Worm (Caenorhabditis elegans) whole organism, late embryonic: ENCODE data around the gene hot-3.

Experiments used
- elt-4 ChIP-seq: sonication (generic microtip); optimal IDR thresholded peaks from 2 replicates; lab custom pipeline; 2016; ENCODE audit warnings: missing genetic modification characterization, missing compliant biosample characterization
- lin-11 ChIP-seq: fragments of 200-800 bp; sonication (Bioruptor generic); optimal IDR thresholded peaks from 2 replicates; lab custom pipeline; 2018; ENCODE audit warnings: mild to moderate bottlenecking, missing genetic modification characterization, missing compliant biosample characterization
- nfya-1 ChIP-seq: sonication (generic microtip); optimal IDR thresholded peaks from 2 replicates; lab custom pipeline; 2017; ENCODE audit warnings: missing genetic modification characterization, mild to moderate bottlenecking, missing compliant biosample characterization, antibody characterized with exemption, moderate library complexity
- nhr-11 ChIP-seq: fragments of 150-350 bp; optimal IDR thresholded peaks from 2 replicates; lab custom pipeline; 2014; ENCODE audit warnings: missing biosample characterization, missing genetic modification characterization
- pat-9 ChIP-seq: fragments of 200-800 bp; sonication (Bioruptor generic); optimal IDR thresholded peaks from 2 replicates; lab custom pipeline; 2018; ENCODE audit warnings: mild to moderate bottlenecking, missing genetic modification characterization, moderate library complexity, missing compliant biosample characterization
- pha-4 ChIP-seq: fragments of 150-350 bp; optimal IDR thresholded peaks from 2 replicates; lab custom pipeline; 2018; ENCODE audit warnings: missing biosample characterization, missing genetic modification reagents, missing genetic modification characterization
- rnt-1 ChIP-seq: sonication (generic microtip); optimal IDR thresholded peaks from 2 replicates; lab custom pipeline; 2016; ENCODE audit warnings: missing genetic modification characterization, missing compliant biosample characterization

ce11 chrII:13938290-13938689, 6.4 kb upstream of the hot-3 start:
- TF ChIP-seq pha-4 (tag; lab: Kevin White, UChicago) (no peak), rnt-1 (tag; lab: Kevin White, UChicago) (no peak), elt-4 (tag; lab: Kevin White, UChicago) (no peak), nfya-1 (tag; lab: Kevin White, UChicago) (no peak), nhr-11 (tag; lab: Kevin White, UChicago) (no peak), lin-11 (tag; lab: Kevin White, UChicago) (no peak), pat-9 (tag; lab: Kevin White, UChicago) (no peak)
